Worm (Caenorhabditis elegans): ENCODE measurements around the gene K04H4.5.

The K04H4.5 gene

DNA sequence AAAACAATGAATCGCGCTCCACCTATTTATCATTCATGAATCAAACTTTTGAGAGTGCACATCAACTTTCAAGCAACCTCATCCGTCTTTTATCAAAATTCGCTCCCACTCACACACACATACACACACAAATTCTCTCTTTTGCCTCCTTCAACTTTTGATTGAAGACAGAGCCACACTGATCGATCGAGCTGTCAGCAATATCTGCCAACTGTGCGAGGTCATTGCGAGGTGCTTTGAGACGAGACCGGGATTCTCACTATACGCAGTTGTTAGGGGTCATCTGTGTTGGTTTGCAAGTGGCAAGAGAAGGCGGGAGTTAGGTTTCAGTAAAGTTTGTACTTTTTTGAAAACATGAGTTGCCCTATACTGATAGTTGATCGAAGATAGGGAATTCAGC, 13.0 kb upstream of the K04H4.5 start:
- peak; percentile 49 for TF ChIP-seq nhr-129 (tag; optimal IDR thresholded peaks at IDR 0.05)
- no peak for TF ChIP-seq nhr-23 (tag; optimal IDR thresholded peaks at IDR 0.05)
- no peak for TF ChIP-seq nhr-11 (tag; optimal IDR thresholded peaks at IDR 0.05)
- TF ChIP-seq F13H6.1 (tag; optimal IDR thresholded peaks at IDR 0.05), result peak; percentile 36

DNA sequence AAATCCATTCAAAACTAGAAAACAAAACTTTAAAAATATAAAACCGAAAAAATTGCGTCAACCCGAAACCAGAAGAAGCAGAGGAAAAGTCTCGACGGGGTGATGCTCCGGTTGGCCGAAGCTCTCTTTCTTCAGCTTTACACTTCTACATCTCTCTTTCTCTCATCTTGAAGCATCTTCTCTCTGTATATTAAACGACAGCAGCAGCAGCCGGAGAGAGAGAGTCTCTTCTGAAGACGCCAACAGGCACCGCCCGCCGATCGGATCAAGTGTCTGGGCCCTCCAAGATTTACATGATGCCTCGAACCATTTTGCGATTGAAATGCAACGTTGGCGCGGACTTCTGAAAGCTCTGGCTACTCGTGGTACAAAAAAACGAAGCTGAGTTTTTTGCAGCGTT, 12.4 kb upstream of the K04H4.5 start:
- TF ChIP-seq ama-1 (optimal IDR thresholded peaks at IDR 0.05), result no peak
- no peak for TF ChIP-seq lsy-2 (tag; optimal IDR thresholded peaks at IDR 0.05)
- TF ChIP-seq nhr-129 (tag; optimal IDR thresholded peaks at IDR 0.05), result peak; percentile 8
- no peak for TF ChIP-seq elt-3 (tag; optimal IDR thresholded peaks at IDR 0.05)
- TF ChIP-seq ztf-11 (tag; optimal IDR thresholded peaks at IDR 0.05), result no peak
- TF ChIP-seq nhr-6 (tag; optimal IDR thresholded peaks at IDR 0.05), result no peak
- TF ChIP-seq sma-9 (GFP tag; optimal IDR thresholded peaks at IDR 0.05), result peak; percentile 9
- TF ChIP-seq sma-9 (tag; optimal IDR thresholded peaks at IDR 0.05), result no peak

DNA sequence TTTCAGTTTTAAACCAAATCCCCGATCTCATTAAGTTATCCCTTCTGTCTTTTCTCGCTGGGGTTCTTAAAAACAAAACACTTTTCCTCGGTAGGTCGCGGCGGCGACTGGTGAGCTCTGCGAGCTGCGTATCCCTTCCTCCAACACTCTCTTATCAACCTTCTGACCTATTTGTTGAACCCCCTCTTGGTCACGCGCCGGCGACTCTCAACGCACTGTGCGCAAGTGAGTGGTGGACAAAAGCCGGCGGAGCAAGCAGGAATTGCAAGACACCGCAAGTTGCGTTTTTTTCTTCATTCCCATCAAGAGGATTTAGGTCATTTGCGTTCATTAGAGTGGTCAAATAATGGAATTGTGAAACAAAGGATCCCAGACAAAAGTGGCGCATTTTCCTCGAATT, 5.3 kb upstream of the K04H4.5 start:
- no peak for TF ChIP-seq mdl-1 (tag; optimal IDR thresholded peaks at IDR 0.05)
- no peak for TF ChIP-seq egl-27 (tag; optimal IDR thresholded peaks at IDR 0.05)
- no peak for TF ChIP-seq aly-2 (tag; optimal IDR thresholded peaks at IDR 0.05)
- peak; percentile 36 for TF ChIP-seq C34F6.9 (tag; optimal IDR thresholded peaks at IDR 0.05)
- peak; percentile 16 for TF ChIP-seq F13H6.1 (tag; optimal IDR thresholded peaks at IDR 0.05)
- TF ChIP-seq nhr-129 (tag; optimal IDR thresholded peaks at IDR 0.05), result peak; percentile 41
- no peak for TF ChIP-seq Y55F3AM.14 (GFP tag; optimal IDR thresholded peaks at IDR 0.05)
- TF ChIP-seq mbf-1 (tag; optimal IDR thresholded peaks at IDR 0.05), result no peak
- TF ChIP-seq lin-13 (GFP tag; optimal IDR thresholded peaks at IDR 0.05), result no peak
- no peak for TF ChIP-seq mab-5 (tag; optimal IDR thresholded peaks at IDR 0.05)
- TF ChIP-seq unc-39 (tag; optimal IDR thresholded peaks at IDR 0.05), result no peak

DNA sequence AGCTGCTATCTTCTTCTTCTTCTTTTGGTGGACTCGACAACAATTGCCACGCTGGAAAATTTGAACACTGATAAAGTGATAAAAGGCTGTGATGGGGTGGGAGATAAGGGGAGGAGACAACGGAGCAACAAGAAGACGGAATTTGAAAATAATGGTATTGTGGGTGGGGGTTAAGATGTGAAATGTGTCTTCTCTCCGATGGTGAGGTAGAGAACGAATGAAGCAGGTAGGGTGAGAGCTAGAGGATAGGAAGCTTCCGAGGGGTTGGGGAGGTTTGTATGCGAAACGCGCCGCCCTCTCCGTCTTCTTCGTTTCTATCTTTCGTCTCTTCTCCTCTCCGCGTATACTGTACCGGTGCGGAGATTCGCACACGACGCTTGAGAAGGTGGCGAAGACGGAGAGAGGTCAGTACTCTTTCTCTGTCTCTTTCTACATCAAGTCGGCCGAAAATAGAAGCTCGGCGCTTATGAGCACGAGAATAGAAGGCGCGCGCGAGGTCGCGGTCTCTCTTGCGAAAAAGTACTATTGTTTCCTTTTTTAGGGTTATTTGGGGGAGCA, 3.7 kb upstream of the K04H4.5 start, which contains the start of gene chtb-1:
Gene chtb-1 (minus strand): TSS at position 51 of the 558 bp plus-strand sequence.
- no peak for TF ChIP-seq R02D3.7 (tag; optimal IDR thresholded peaks at IDR 0.05)
- no peak for TF ChIP-seq lin-11 (tag; optimal IDR thresholded peaks at IDR 0.05)
- TF ChIP-seq F13H6.1 (tag; optimal IDR thresholded peaks at IDR 0.05), result no peak
- TF ChIP-seq nhr-23 (tag; optimal IDR thresholded peaks at IDR 0.05), result no peak
- no peak for TF ChIP-seq C34F6.9 (tag; optimal IDR thresholded peaks at IDR 0.05)
- TF ChIP-seq ztf-4 (tag; optimal IDR thresholded peaks at IDR 0.05), result no peak
- no peak for TF ChIP-seq unc-62 (GFP tag; optimal IDR thresholded peaks at IDR 0.05)
- TF ChIP-seq skn-1 (tag; optimal IDR thresholded peaks at IDR 0.05), result no peak
- TF ChIP-seq nhr-237 (tag; optimal IDR thresholded peaks at IDR 0.05), result no peak
- no peak for TF ChIP-seq ceh-16 (tag; optimal IDR thresholded peaks at IDR 0.05)

DNA sequence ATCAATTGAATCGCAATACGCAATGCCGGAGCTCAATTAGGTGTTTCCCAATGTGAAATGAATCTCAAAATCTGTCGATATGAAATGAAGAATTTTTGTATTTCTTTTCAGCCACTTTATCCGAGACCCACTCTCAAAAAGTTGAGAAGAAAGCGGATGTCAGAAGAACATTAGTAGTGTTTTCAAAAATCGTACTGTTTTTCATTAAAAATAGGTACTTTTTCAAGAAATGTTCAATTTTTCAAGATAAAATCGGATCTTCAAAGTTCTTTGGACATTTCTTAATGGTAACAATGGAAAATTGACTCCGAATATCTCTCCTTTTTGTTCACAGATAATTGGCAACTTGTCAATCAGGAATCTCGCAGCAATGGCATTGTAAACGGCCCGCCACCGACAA, 2.1 kb downstream of the K04H4.5 start, which contains the start of gene flp-25:
Gene flp-25 (plus strand): TSS at position 301 of the 400 bp plus-strand sequence.
- TF ChIP-seq sem-4 (tag; optimal IDR thresholded peaks at IDR 0.05) (no peak), ztf-1 (GFP tag; conservative IDR thresholded peaks at IDR 0.05) (no peak), snpc-4 (tag; optimal IDR thresholded peaks at IDR 0.05) (no peak), blmp-1 (tag; optimal IDR thresholded peaks at IDR 0.05; ENCODE audit: insufficient read depth) (no peak), nhr-77 (tag; optimal IDR thresholded peaks at IDR 0.05) (no peak), nhr-23 (tag; optimal IDR thresholded peaks at IDR 0.05) (no peak), nhr-129 (tag; optimal IDR thresholded peaks at IDR 0.05) (no peak), aly-2 (tag; optimal IDR thresholded peaks at IDR 0.05) (no peak), lin-11 (tag; optimal IDR thresholded peaks at IDR 0.05) (no peak), ztf-4 (tag; optimal IDR thresholded peaks at IDR 0.05) (no peak), sma-9 (GFP tag; optimal IDR thresholded peaks at IDR 0.05) (no peak), sma-9 (tag; optimal IDR thresholded peaks at IDR 0.05) (no peak), mab-5 (tag; optimal IDR thresholded peaks at IDR 0.05) (no peak), C34F6.9 (tag; optimal IDR thresholded peaks at IDR 0.05) (no peak)

DNA sequence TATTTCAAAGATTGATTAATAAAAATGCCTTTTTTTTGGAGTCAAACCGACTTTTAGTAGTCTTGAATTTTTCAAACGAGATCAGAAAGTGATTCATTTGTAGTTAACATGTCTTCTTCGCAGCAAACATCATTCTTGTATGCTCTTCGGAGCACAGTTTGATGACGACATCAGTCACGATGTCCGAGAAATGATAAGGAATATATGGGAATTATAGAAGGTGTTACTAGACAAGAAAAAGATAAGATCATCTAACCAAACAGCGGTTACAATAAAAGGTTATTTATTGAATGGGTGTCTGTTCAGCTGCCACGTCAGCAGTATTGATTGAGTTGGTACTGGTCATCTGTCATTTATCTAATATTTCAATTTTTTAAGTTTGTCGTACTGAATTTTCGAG, 7.2 kb downstream of the K04H4.5 start:
- no peak for TF ChIP-seq sem-4 (tag; optimal IDR thresholded peaks at IDR 0.05)
- no peak for TF ChIP-seq aly-2 (tag; optimal IDR thresholded peaks at IDR 0.05)
- no peak for TF ChIP-seq fos-1 (tag; optimal IDR thresholded peaks at IDR 0.05)
- TF ChIP-seq lin-11 (tag; optimal IDR thresholded peaks at IDR 0.05), result no peak
- TF ChIP-seq ztf-4 (tag; optimal IDR thresholded peaks at IDR 0.05), result no peak
- no peak for TF ChIP-seq snpc-4 (tag; optimal IDR thresholded peaks at IDR 0.05)
- TF ChIP-seq alr-1 (tag; optimal IDR thresholded peaks at IDR 0.05), result no peak
- TF ChIP-seq lin-13 (GFP tag; optimal IDR thresholded peaks at IDR 0.05), result no peak
- TF ChIP-seq unc-55 (GFP tag; optimal IDR thresholded peaks at IDR 0.05), result no peak
- no peak for TF ChIP-seq nhr-77 (tag; optimal IDR thresholded peaks at IDR 0.05)
- TF ChIP-seq zag-1 (tag; optimal IDR thresholded peaks at IDR 0.05), result no peak
- no peak for TF ChIP-seq R02D3.7 (tag; optimal IDR thresholded peaks at IDR 0.05)
- TF ChIP-seq sma-3 (GFP tag; optimal IDR thresholded peaks at IDR 0.05), result no peak
- no peak for TF ChIP-seq mbf-1 (tag; optimal IDR thresholded peaks at IDR 0.05)
- no peak for TF ChIP-seq mdl-1 (tag; optimal IDR thresholded peaks at IDR 0.05)
- TF ChIP-seq nhr-25 (tag; optimal IDR thresholded peaks at IDR 0.05), result no peak
- TF ChIP-seq blmp-1 (tag; optimal IDR thresholded peaks at IDR 0.05; ENCODE audit: insufficient read depth), result no peak
- no peak for TF ChIP-seq skn-1 (tag; optimal IDR thresholded peaks at IDR 0.05)
- no peak for TF ChIP-seq ceh-82 (tag; optimal IDR thresholded peaks at IDR 0.05)
- TF ChIP-seq dmd-4 (tag; optimal IDR thresholded peaks at IDR 0.05), result no peak
